Fruit fly (Drosophila melanogaster): ENCODE data around the gene CG11369.
A peak's percentile ranks its signal among the peaks of the same experiment; 100 is the strongest.

Gene CG11369

dm6 chrX:7618195-7618594, 44.1 kb downstream of the CG11369 start (continued):
- no peak for TF ChIP-seq CG17912 (GFP tag; optimal IDR thresholded peaks at IDR 0.05)
- no peak for TF ChIP-seq CG9215 (GFP tag; IDR thresholded peaks at IDR 0.05)
- peak; percentile 70 for TF ChIP-seq H2.0 (GFP tag; IDR thresholded peaks at IDR 0.05)
- peak; percentile 49 for TF ChIP-seq zfh2 (GFP tag; optimal IDR thresholded peaks at IDR 0.05)
- TF ChIP-seq cwo (GFP tag; optimal IDR thresholded peaks at IDR 0.05), result peak; percentile 12
- no peak for TF ChIP-seq CG18011 (GFP tag; optimal IDR thresholded peaks at IDR 0.05)
- peak; percentile 73 for TF ChIP-seq Rfx (GFP tag; IDR thresholded peaks at IDR 0.05)
- peak; percentile 39 for TF ChIP-seq tup (GFP tag; optimal IDR thresholded peaks at IDR 0.05)
- peak; percentile 52; the same call in 1 of the 3 replicates for TF ChIP-seq Dbx (GFP tag; IDR thresholded peaks at IDR 0.05)
- no peak for TF ChIP-seq CG14860 (GFP tag; IDR thresholded peaks at IDR 0.05; ENCODE audit: partially characterized antibody)
- peak; percentile 54 for TF ChIP-seq wor (GFP tag; IDR thresholded peaks at IDR 0.05)
- 0 out of 2 replicates have a peak, but pooled peaks have one; percentile 29 for TF ChIP-seq Oaz (GFP tag; IDR thresholded peaks at IDR 0.05)
- TF ChIP-seq CG1602 (GFP tag; optimal IDR thresholded peaks at IDR 0.05), result peak; percentile 72
- no peak for TF ChIP-seq GATAe (GFP tag; conservative IDR thresholded peaks at IDR 0.05)
- peak; percentile 73 for TF ChIP-seq tap (tag; optimal IDR thresholded peaks at IDR 0.05)
- TF ChIP-seq btn (GFP tag; optimal IDR thresholded peaks at IDR 0.05), result peak; percentile 59
- TF ChIP-seq disco-r (GFP tag; optimal IDR thresholded peaks at IDR 0.05), result peak; percentile 50
- peak; percentile 75 for TF ChIP-seq esg (GFP tag; conservative IDR thresholded peaks at IDR 0.05)
- peak; percentile 75; the same call in 2 of the 3 replicates for TF ChIP-seq CG11456 (GFP tag; IDR thresholded peaks at IDR 0.05)
- TF ChIP-seq h (optimal IDR thresholded peaks at IDR 0.05), result no peak
- peak; percentile 75 for TF ChIP-seq CG10654 (GFP tag; optimal IDR thresholded peaks at IDR 0.05)
- TF ChIP-seq Hr39 (optimal IDR thresholded peaks at IDR 0.05), result no peak
- TF ChIP-seq ssp (GFP tag; IDR thresholded peaks at IDR 0.05), result peak; percentile 70
- TF ChIP-seq CG42726 (GFP tag; IDR thresholded peaks at IDR 0.05; ENCODE audit: partially characterized antibody), result no peak
- peak; percentile 71 for TF ChIP-seq CG4404 (GFP tag; IDR thresholded peaks at IDR 0.05)
- peak; percentile 23 for TF ChIP-seq Hmr (GFP tag; optimal IDR thresholded peaks at IDR 0.05)
- peak; percentile 68 for TF ChIP-seq D19A (tag; optimal IDR thresholded peaks at IDR 0.05)
- peak; percentile 57 for TF ChIP-seq Fer3 (tag; optimal IDR thresholded peaks at IDR 0.05)
- TF ChIP-seq Fer2 (tag; optimal IDR thresholded peaks at IDR 0.05), result peak; percentile 3
- TF ChIP-seq oc (tag; optimal IDR thresholded peaks at IDR 0.05), result peak; percentile 66
- TF ChIP-seq mam (GFP tag; optimal IDR thresholded peaks at IDR 0.05), result peak; percentile 73
- TF ChIP-seq Dref (GFP tag; IDR thresholded peaks at IDR 0.05), result no peak
- peak; percentile 72 for TF ChIP-seq CG9609 (GFP tag; optimal IDR thresholded peaks at IDR 0.05)
- peak; percentile 84 for TF ChIP-seq dmrt99B (tag; optimal IDR thresholded peaks at IDR 0.05)
- 0 out of 2 replicates have a peak, but pooled peaks have one; percentile 44 for TF ChIP-seq peb (GFP tag; IDR thresholded peaks at IDR 0.05)
- peak; percentile 75 for TF ChIP-seq CG7786 (GFP tag; optimal IDR thresholded peaks at IDR 0.05)
- peak; percentile 82 for TF ChIP-seq pum (GFP tag; optimal IDR thresholded peaks at IDR 0.05)
- TF ChIP-seq pita (GFP tag; optimal IDR thresholded peaks at IDR 0.05), result no peak
- peak; percentile 84 for TF ChIP-seq CG7839 (tag; optimal IDR thresholded peaks at IDR 0.05)
- TF ChIP-seq CG12155 (GFP tag; optimal IDR thresholded peaks at IDR 0.05), result peak; percentile 73
- TF ChIP-seq CG17361 (GFP tag; IDR thresholded peaks at IDR 0.05), result peak; percentile 84
- TF ChIP-seq ttk (GFP tag; IDR thresholded peaks at IDR 0.05), result peak; percentile 81
- TF ChIP-seq CG11723 (GFP tag; optimal IDR thresholded peaks at IDR 0.05), result peak; percentile 21
- TF ChIP-seq CG12659 (GFP tag; optimal IDR thresholded peaks at IDR 0.05), result peak; percentile 15
- TF ChIP-seq CG14710 (tag; optimal IDR thresholded peaks at IDR 0.05), result peak; percentile 67
- TF ChIP-seq Ets97D (GFP tag; optimal IDR thresholded peaks at IDR 0.05), result peak; percentile 48
- TF ChIP-seq CG12391 (tag; optimal IDR thresholded peaks at IDR 0.05), result peak; percentile 65
- no peak for TF ChIP-seq yki (optimal IDR thresholded peaks at IDR 0.05)
- peak; percentile 78 for TF ChIP-seq CG8388 (GFP tag; optimal IDR thresholded peaks at IDR 0.05)
- TF ChIP-seq D (optimal IDR thresholded peaks at IDR 0.05), result no peak
- TF ChIP-seq D (GFP tag; optimal IDR thresholded peaks at IDR 0.05), result peak; percentile 76
- TF ChIP-seq ab (GFP tag; optimal IDR thresholded peaks at IDR 0.05), result no peak
- TF ChIP-seq so (GFP tag; IDR thresholded peaks at IDR 0.05), result no peak
